Fruit fly (Drosophila melanogaster) whole organism: ENCODE data around the gene spn-B.

Experiments
- CG8478 ChIP-seq: fragments of >200 bp; optimal IDR thresholded peaks from 2 replicates; lab custom pipeline; 2018; ENCODE audit warnings: inconsistent platforms
- Dll ChIP-seq: fragments of >200 bp; optimal IDR thresholded peaks from 2 replicates; lab custom pipeline; 2017
- EcR ChIP-seq, 2 experiments: fragments of >200 bp; optimal IDR thresholded peaks; 2 replicates each; lab custom pipeline; 2017; ENCODE audit warnings: missing biosample characterization in 2 of 2, missing genetic modification characterization in 2 of 2, missing genetic modification reagents in 2 of 2
- pan ChIP-seq: fragments of >200 bp; optimal IDR thresholded peaks from 2 replicates; lab custom pipeline; 2017
- psq ChIP-seq: fragments of >200 bp; optimal IDR thresholded peaks from 2 replicates; lab custom pipeline; 2017
- usp ChIP-seq: fragments of >200 bp; optimal IDR thresholded peaks from 2 replicates; lab custom pipeline; 2017; ENCODE audit warnings: missing biosample characterization, missing genetic modification characterization, mixed read lengths

Gene spn-B

DNA sequence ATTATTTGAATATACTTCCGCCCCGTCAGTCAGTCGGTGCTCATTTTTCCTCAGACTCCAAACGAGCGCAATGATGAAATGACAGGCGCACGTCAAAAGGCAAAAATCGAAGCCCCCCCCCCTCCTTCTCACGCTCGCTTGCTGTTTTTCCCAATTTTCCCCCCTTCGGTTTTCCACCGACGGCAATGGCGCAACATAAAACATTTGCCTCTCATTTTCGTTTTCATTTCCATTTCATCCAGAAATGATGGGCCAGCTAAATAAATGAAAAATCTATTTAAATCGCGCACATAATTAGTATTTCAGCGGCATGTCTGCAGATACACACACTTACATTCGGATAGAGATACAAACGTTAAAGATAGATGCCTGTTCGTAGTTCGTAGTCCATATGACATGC, 3.6 kb downstream of the spn-B start:
- TF ChIP-seq pan (lab: Kevin White, UChicago) (no peak), CG8478 (lab: Kevin White, UChicago) (no peak), psq (lab: Kevin White, UChicago) (no peak), EcR (GFP tag; optimal IDR thresholded peaks at IDR 0.05; lab: Kevin White, UChicago) (no peak), Dll (lab: Kevin White, UChicago) (no peak), usp (GFP tag; lab: Kevin White, UChicago) (no peak)

DNA sequence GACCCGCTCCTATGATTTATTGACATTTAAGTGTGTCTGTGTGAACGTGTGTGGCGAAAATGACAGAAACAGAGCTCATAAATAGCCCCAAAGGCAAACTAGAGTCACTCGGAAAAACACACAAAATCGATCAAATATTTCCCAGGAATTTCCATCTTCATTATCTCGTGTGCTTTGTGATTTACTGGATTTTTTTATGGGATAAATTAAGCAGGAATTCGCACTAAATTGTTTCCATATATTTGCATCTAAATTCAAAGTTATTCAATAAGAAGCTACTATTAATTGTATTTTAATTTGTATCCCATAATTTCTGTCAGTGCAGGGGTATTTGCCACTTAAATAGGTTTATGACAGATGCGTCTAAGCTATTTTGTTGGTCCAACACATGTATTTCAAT, 4.9 kb downstream of the spn-B start:
- no peak for TF ChIP-seq usp (GFP tag; lab: Kevin White, UChicago)

DNA sequence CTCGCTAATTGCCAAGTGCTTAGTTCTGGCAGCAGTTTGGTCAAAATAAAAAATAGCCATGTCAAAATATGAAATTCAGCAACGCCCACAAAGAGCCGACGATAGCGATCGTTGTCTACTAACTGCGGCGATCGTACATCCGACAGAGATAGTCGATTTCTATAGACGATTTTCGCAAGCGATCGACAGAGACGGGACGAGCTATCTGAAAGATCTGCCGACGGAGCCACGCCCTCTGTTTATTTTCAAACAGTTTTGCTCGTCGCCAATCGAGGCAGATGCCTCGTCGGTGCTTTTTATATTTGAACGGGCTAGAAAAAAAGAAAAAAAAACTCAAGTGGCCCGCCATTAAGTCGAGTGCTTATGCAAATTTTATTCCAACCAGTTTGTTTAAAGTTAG, 7.7 kb downstream of the spn-B start:
- TF ChIP-seq usp (GFP tag; lab: Kevin White, UChicago) (no peak), pan (lab: Kevin White, UChicago) (no peak), Dll (lab: Kevin White, UChicago) (no peak), psq (lab: Kevin White, UChicago) (no peak), CG8478 (lab: Kevin White, UChicago) (no peak), EcR (GFP tag; optimal IDR thresholded peaks at IDR 0.05; lab: Kevin White, UChicago) (no peak)

dm6 chr3R:14344767-14345166, 16.9 kb downstream of the spn-B start:
- TF ChIP-seq usp (GFP tag; lab: Kevin White, UChicago) = no peak
- TF ChIP-seq EcR (GFP tag; optimal IDR thresholded peaks at IDR 0.05; lab: Kevin White, UChicago) = no peak
- no peak for TF ChIP-seq Dll (lab: Kevin White, UChicago)
- TF ChIP-seq pan (lab: Kevin White, UChicago) = no peak
- no peak for TF ChIP-seq CG8478 (lab: Kevin White, UChicago)
- no peak for TF ChIP-seq psq (lab: Kevin White, UChicago)

DNA sequence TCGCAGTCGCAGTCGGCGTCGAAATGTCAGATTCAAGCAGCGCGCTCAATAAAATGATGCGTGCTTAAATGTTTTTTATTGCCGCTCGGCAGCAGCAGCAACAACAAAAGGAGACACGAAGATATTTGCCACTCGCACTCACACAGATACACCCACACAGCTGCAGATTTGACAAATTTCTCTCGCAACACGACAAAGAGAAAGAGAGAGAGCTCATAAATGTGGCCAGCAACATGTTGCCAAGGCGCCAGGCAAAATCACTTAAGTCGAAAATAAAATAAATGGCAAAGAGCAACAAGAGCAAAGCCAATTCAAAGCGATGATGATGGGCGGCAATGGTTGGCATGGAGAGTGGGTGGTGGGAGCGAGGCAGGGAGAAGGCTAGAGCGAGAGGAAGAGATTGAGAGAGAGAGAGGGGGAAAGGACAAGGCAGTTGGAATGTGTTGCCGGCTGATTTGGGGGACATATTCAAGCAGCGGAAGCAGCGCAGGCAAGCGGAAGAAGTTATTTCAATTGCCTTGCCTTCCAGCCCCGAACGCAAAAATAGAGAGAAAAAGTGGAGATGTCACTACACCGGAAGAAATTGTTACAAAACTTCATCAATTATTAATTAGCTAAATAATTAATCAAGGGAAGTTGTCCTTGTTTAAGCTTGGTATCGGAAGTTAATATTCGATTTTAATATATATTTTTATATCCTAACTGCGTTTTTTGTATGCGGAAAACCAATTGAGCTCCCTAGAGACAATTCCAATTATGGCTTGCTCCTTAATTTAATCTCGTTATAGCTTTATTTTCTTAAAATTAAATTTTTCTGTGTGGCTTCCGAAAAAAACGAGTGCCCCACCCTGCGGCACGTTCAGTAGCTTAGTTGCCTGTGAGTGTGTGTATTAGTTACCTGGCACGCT, 19.2 kb downstream of the spn-B start:
- no peak for TF ChIP-seq psq (lab: Kevin White, UChicago)
- peak; percentile 26 for TF ChIP-seq Dll (lab: Kevin White, UChicago)

DNA sequence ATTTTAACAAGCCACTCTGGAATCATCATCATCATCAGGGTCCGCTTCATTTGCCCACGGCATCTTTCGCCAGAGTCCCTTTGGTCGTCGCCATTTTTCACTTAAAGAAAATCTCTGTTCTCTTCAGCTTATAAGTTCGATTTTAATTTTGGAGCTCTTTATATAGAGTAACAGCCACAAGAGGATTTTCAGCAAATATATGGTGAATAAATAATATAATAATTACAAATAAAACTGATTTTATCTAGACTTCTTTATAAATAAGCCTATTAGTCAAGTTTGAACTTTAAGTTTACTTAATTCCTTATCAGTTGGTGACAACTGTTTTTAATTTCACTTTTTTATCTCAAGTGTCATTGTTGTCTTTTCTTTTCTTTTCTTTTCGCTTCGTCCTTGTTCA, 20.6 kb downstream of the spn-B start:
- no peak for TF ChIP-seq EcR (GFP tag; optimal IDR thresholded peaks at IDR 0.05; lab: Kevin White, UChicago)
- no peak for TF ChIP-seq usp (GFP tag; lab: Kevin White, UChicago)
- TF ChIP-seq Dll (lab: Kevin White, UChicago) = no peak
- TF ChIP-seq psq (lab: Kevin White, UChicago) = no peak
- TF ChIP-seq CG8478 (lab: Kevin White, UChicago) = no peak
- no peak for TF ChIP-seq pan (lab: Kevin White, UChicago)

dm6 chr3R:14351418-14351817, 23.6 kb downstream of the spn-B start:
- TF ChIP-seq EcR (GFP tag; optimal IDR thresholded peaks at IDR 0.05; lab: Kevin White, UChicago) = no peak

DNA sequence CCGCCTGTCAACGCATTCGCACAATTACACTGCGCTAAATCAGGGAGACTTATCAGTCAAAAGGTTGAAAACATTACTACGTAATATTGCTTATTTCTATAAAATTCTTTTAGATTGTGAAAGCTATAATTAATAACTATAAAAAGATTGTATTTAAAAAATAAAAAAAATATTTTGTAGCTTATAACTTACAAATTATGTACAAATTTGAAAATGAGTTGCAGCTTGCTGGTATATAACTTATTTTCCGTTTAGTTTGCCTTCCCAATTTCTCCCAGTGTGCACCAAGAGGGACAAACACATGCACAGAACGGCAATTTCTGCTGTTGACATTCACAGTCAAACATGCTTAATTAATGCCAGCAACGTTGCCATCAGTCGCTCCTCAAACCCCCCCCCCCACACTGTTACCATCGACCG, 25.9 kb downstream of the spn-B start:
- TF ChIP-seq psq (lab: Kevin White, UChicago) (no peak), pan (lab: Kevin White, UChicago) (no peak), EcR (GFP tag; optimal IDR thresholded peaks at IDR 0.05; lab: Kevin White, UChicago) (no peak), Dll (lab: Kevin White, UChicago) (no peak), CG8478 (lab: Kevin White, UChicago) (no peak), usp (GFP tag; lab: Kevin White, UChicago) (no peak)

dm6 chr3R:14354599-14354998, 26.7 kb downstream of the spn-B start:
- no peak for TF ChIP-seq usp (GFP tag; lab: Kevin White, UChicago)
- no peak for TF ChIP-seq EcR (GFP tag; optimal IDR thresholded peaks at IDR 0.05; lab: Kevin White, UChicago)
- TF ChIP-seq pan (lab: Kevin White, UChicago) = no peak
- no peak for TF ChIP-seq CG8478 (lab: Kevin White, UChicago)
- TF ChIP-seq psq (lab: Kevin White, UChicago) = no peak
- no peak for TF ChIP-seq Dll (lab: Kevin White, UChicago)

dm6 chr3R:14356619-14357018, 28.8 kb downstream of the spn-B start:
- no peak for TF ChIP-seq EcR (GFP tag; optimal IDR thresholded peaks at IDR 0.05; lab: Kevin White, UChicago)
- no peak for TF ChIP-seq usp (GFP tag; lab: Kevin White, UChicago)
- TF ChIP-seq CG8478 (lab: Kevin White, UChicago) = no peak
- no peak for TF ChIP-seq psq (lab: Kevin White, UChicago)
- TF ChIP-seq Dll (lab: Kevin White, UChicago) = no peak
- no peak for TF ChIP-seq pan (lab: Kevin White, UChicago)

DNA sequence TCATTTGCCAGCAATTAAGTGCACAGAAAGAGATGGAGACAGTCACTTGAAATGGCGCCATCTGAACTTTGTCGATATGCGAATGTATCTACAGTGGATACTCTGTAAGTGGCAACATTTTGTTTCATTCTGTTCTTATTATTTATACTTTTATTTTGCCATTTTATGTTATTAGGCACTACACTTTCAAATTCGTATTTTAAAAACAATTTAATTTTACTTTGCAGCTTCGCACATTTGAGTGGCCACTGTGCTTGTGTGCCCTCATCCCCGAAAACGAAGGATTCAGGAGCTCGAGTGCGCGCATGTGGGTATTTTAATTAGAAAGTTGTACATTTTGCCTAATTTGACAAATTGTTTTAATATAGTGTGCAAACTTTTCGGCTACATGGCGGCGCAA, 29.6 kb downstream of the spn-B start:
- no peak for TF ChIP-seq psq (lab: Kevin White, UChicago)

dm6 chr3R:14361741-14362232, 33.9 kb downstream of the spn-B start, which contains the start of gene Dnaaf5:
Gene Dnaaf5 (minus strand): TSS chr3R:14361786.
- no peak for TF ChIP-seq EcR (GFP tag; optimal IDR thresholded peaks at IDR 0.05; lab: Kevin White, UChicago)
- no peak for TF ChIP-seq pan (lab: Kevin White, UChicago)
- no peak for TF ChIP-seq usp (GFP tag; lab: Kevin White, UChicago)
- TF ChIP-seq CG8478 (lab: Kevin White, UChicago) = no peak
- no peak for TF ChIP-seq psq (lab: Kevin White, UChicago)
- no peak for TF ChIP-seq Dll (lab: Kevin White, UChicago)
